Worm (Caenorhabditis elegans) whole organism, L1 larva: ENCODE data around the gene T11F9.10.

Source experiments
- Y116A8C.19 ChIP-seq: sonication (generic microtip); optimal IDR thresholded peaks from 2 replicates; lab custom pipeline; 2016; ENCODE audit warnings: missing compliant biosample characterization, missing genetic modification characterization, borderline replicate concordance
- aha-1 ChIP-seq: fragments of 150-350 bp; optimal IDR thresholded peaks from 2 replicates; lab custom pipeline; 2014; ENCODE audit warnings: missing biosample characterization, missing genetic modification characterization
- ama-1 ChIP-seq: fragments of 150-350 bp; optimal IDR thresholded peaks from 2 replicates; lab custom pipeline; 2014
- blmp-1 ChIP-seq: fragments of 150-350 bp; optimal IDR thresholded peaks from 2 replicates; lab custom pipeline; 2014; ENCODE audit warnings: missing biosample characterization, missing genetic modification characterization
- dpl-1 ChIP-seq, 3 experiments: fragments of 150-350 bp in 2 of 3; sonication (generic microtip) in 1 of 3; optimal IDR thresholded peaks; 2 replicates each; lab custom pipeline; 2014 to 2017; ENCODE audit warnings: missing biosample characterization in 3 of 3, missing genetic modification characterization in 3 of 3, missing genetic modification reagents in 3 of 3
- dsc-1 ChIP-seq: sonication (generic microtip); optimal IDR thresholded peaks from 2 replicates; lab custom pipeline; 2016; ENCODE audit warnings: mild to moderate bottlenecking, missing genetic modification characterization, missing compliant biosample characterization
- efl-1 ChIP-seq, 4 experiments: fragments of 150-350 bp; optimal IDR thresholded peaks in 3 of 4; peaks in 1 of 4; 1 replicate in 1 of 4; 2 replicates in 3 of 4; lab custom pipeline; 2014; ENCODE audit warnings: missing biosample characterization in 2 of 4, missing genetic modification characterization in 2 of 4, missing genetic modification reagents in 2 of 4
- elt-2 ChIP-seq: sonication (generic microtip); optimal IDR thresholded peaks from 2 replicates; lab custom pipeline; 2016; ENCODE audit warnings: missing genetic modification characterization, mild to moderate bottlenecking, inconsistent platforms, missing compliant biosample characterization, missing genetic modification reagents
- elt-3 ChIP-seq, 6 experiments: fragments of 150-350 bp in 1 of 6; sonication (generic microtip); optimal IDR thresholded peaks; 2 replicates each; lab custom pipeline; 2017 to 2018; ENCODE audit warnings: missing biosample characterization in 6 of 6, missing genetic modification characterization in 6 of 6, inconsistent platforms in 1 of 6
- fkh-10 ChIP-seq: sonication (generic microtip); optimal IDR thresholded peaks from 2 replicates; lab custom pipeline; 2017; ENCODE audit warnings: missing biosample characterization, missing genetic modification reagents, missing genetic modification characterization
- fos-1 ChIP-seq: fragments of 150-350 bp; optimal IDR thresholded peaks from 2 replicates; lab custom pipeline; 2014; ENCODE audit warnings: missing biosample characterization, missing genetic modification characterization
- hlh-17 ChIP-seq: fragments of 200-800 bp; sonication (Bioruptor generic); optimal IDR thresholded peaks from 2 replicates; lab custom pipeline; 2018; ENCODE audit warnings: missing genetic modification characterization, mild to moderate bottlenecking, missing compliant biosample characterization, moderate library complexity, borderline replicate concordance
- lin-14 ChIP-seq: fragments of 200-800 bp; sonication (Bioruptor generic); optimal IDR thresholded peaks from 2 replicates; lab custom pipeline; 2018; ENCODE audit warnings: mild to moderate bottlenecking, missing genetic modification characterization, moderate library complexity, missing compliant biosample characterization
- lin-35 ChIP-seq, 2 experiments: fragments of 150-350 bp; optimal IDR thresholded peaks; 2 replicates each; lab custom pipeline; 2014; ENCODE audit warnings: missing biosample characterization in 2 of 2, missing genetic modification characterization in 2 of 2, missing genetic modification reagents in 2 of 2
- mab-9 ChIP-seq: fragments of 200-800 bp; sonication (Bioruptor generic); IDR thresholded peaks from 2 replicates; pipeline ENCODE4 v1.3.6; 2022; ENCODE audit warnings: missing genetic modification reagents, missing genetic modification characterization, missing compliant biosample characterization
- mdl-1 ChIP-seq, 2 experiments: fragments of 150-350 bp; optimal IDR thresholded peaks; 2 replicates each; lab custom pipeline; 2014 to 2017; ENCODE audit warnings: missing biosample characterization in 2 of 2, missing genetic modification characterization in 2 of 2, inconsistent platforms in 1 of 2
- nhr-12 ChIP-seq: sonication (generic microtip); optimal IDR thresholded peaks from 2 replicates; lab custom pipeline; 2017; ENCODE audit warnings: missing biosample characterization, missing genetic modification characterization
- nhr-19 ChIP-seq: fragments of 200-800 bp; sonication (Bioruptor generic); conservative IDR thresholded peaks from 2 replicates; pipeline ENCODE4 v1.3.6; 2022; ENCODE audit warnings: missing genetic modification characterization, missing compliant biosample characterization
- nhr-20 ChIP-seq: sonication (generic microtip); optimal IDR thresholded peaks from 2 replicates; lab custom pipeline; 2016; ENCODE audit warnings: mild to moderate bottlenecking, missing genetic modification characterization, missing compliant biosample characterization
- nhr-237 ChIP-seq: fragments of 150-350 bp; optimal IDR thresholded peaks from 2 replicates; lab custom pipeline; 2014; ENCODE audit warnings: missing biosample characterization, missing genetic modification characterization
- nhr-71 ChIP-seq: sonication (generic microtip); optimal IDR thresholded peaks from 2 replicates; lab custom pipeline; 2016; ENCODE audit warnings: mild to moderate bottlenecking, missing genetic modification characterization, moderate library complexity, missing compliant biosample characterization
- nhr-85 ChIP-seq: sonication (generic microtip); peaks from one replicate; lab custom pipeline; 2016; ENCODE audit warnings: missing genetic modification characterization, inconsistent platforms, missing compliant biosample characterization
- nhr-90 ChIP-seq: sonication (generic microtip); optimal IDR thresholded peaks from 2 replicates; lab custom pipeline; 2016; ENCODE audit warnings: mild to moderate bottlenecking, missing genetic modification characterization, missing compliant biosample characterization; ENCODE audit not compliant: poor library complexity
- pag-3 ChIP-seq: sonication (generic microtip); optimal IDR thresholded peaks from 2 replicates; lab custom pipeline; 2017; ENCODE audit warnings: missing genetic modification characterization, mild to moderate bottlenecking, missing compliant biosample characterization, antibody characterized with exemption, borderline replicate concordance; ENCODE audit not compliant: insufficient read depth
- pqm-1 ChIP-seq: sonication (generic microtip); optimal IDR thresholded peaks from 3 replicates; lab custom pipeline; 2017; ENCODE audit warnings: missing biosample characterization, missing genetic modification characterization
- snpc-4 ChIP-seq: fragments of 150-350 bp; optimal IDR thresholded peaks from 2 replicates; lab custom pipeline; 2014; ENCODE audit warnings: missing biosample characterization, missing genetic modification characterization
- sptf-1 ChIP-seq: fragments of 150-350 bp; optimal IDR thresholded peaks from 2 replicates; lab custom pipeline; 2014; ENCODE audit warnings: missing biosample characterization, missing genetic modification characterization
- swsn-7 ChIP-seq: sonication (generic microtip); optimal IDR thresholded peaks from 2 replicates; lab custom pipeline; 2016; ENCODE audit warnings: missing genetic modification characterization, missing compliant biosample characterization
- tbx-2 ChIP-seq: sonication (generic microtip); optimal IDR thresholded peaks from 2 replicates; lab custom pipeline; 2016; ENCODE audit warnings: missing genetic modification characterization, missing compliant biosample characterization
- tlp-1 ChIP-seq: fragments of 150-350 bp; optimal IDR thresholded peaks from 2 replicates; lab custom pipeline; 2014; ENCODE audit warnings: missing biosample characterization, missing genetic modification characterization
- unc-86 ChIP-seq: sonication (generic microtip); optimal IDR thresholded peaks from 2 replicates; lab custom pipeline; 2016; ENCODE audit warnings: missing genetic modification characterization, missing compliant biosample characterization

T11F9.10 gene

ce11 chrV:11450257-11450656 lies 36.5 kb upstream of the T11F9.10 start, which contains the start of gene col-156:
Gene col-156, minus strand, starts transcription at chrV:11450357.
- TF ChIP-seq sptf-1 (tag; lab: Kevin White, UChicago) (no peak), dpl-1 (GFP tag; optimal IDR thresholded peaks at IDR 0.05; lab: Kevin White, UChicago) (no peak)

- TF ChIP-seq efl-1 (optimal IDR thresholded peaks at IDR 0.05; lab: Kevin White, UChicago) (no peak), efl-1 (GFP tag; optimal IDR thresholded peaks at IDR 0.05 in 1 of 2; lab: Kevin White, UChicago) (no peak), lin-14 (GFP tag; lab: Kevin White, UChicago) (peak; percentile 44), blmp-1 (tag; lab: Kevin White, UChicago) (no peak), pag-3 (tag; lab: Kevin White, UChicago) (no peak), nhr-237 (no peak)
Observed at ce11 chrV:11454917-11455316, 31.9 kb upstream of the T11F9.10 start.

- TF ChIP-seq nhr-12 (no peak), Y116A8C.19 (no peak), fkh-10 (GFP tag; lab: Kevin White, UChicago) (no peak), lin-14 (GFP tag; lab: Kevin White, UChicago) (peak; percentile 51), fos-1 (tag; lab: Kevin White, UChicago) (no peak)
Observed at ce11 chrV:11459255-11459654, 27.5 kb upstream of the T11F9.10 start, which contains the start of gene T11F9.1. Gene T11F9.1, plus strand, starts transcription at chrV:11459555.

- TF ChIP-seq pqm-1 (tag; lab: Kevin White, UChicago): no peak
- TF ChIP-seq pag-3 (tag; lab: Kevin White, UChicago): no peak
- no peak for TF ChIP-seq Y116A8C.19
- TF ChIP-seq dsc-1 (tag; lab: Kevin White, UChicago): no peak
- TF ChIP-seq blmp-1 (tag; lab: Kevin White, UChicago): peak; percentile 12
- no peak for TF ChIP-seq mab-9 (GFP tag; lab: Robert Waterston, UW)
- no peak for TF ChIP-seq aha-1 (tag; lab: Kevin White, UChicago)
- peak; percentile 19 for TF ChIP-seq lin-14 (GFP tag; lab: Kevin White, UChicago)
- peak; percentile 60 for TF ChIP-seq nhr-85
- TF ChIP-seq sptf-1 (tag; lab: Kevin White, UChicago): no peak
- TF ChIP-seq tlp-1 (tag; lab: Kevin White, UChicago): no peak
Observed at ce11 chrV:11462963-11463453, 23.8 kb upstream of the T11F9.10 start, which contains the start of gene zipt-16. Gene zipt-16, plus strand, starts transcription at chrV:11463013.

- TF ChIP-seq elt-2 (tag; lab: Kevin White, UChicago) (peak; percentile 93), nhr-90 (tag; lab: Kevin White, UChicago) (peak; percentile 2), elt-3 (tag; optimal IDR thresholded peaks at IDR 0.05; lab: Kevin White, UChicago) (no peak), fkh-10 (GFP tag; lab: Kevin White, UChicago) (no peak), tbx-2 (tag; lab: Kevin White, UChicago) (no peak), ama-1 (lab: Kevin White, UChicago) (no peak), unc-86 (tag; lab: Kevin White, UChicago) (no peak), lin-35 (GFP tag; optimal IDR thresholded peaks at IDR 0.05; lab: Kevin White, UChicago) (peak in 1 of 2 experiments; percentile 24), hlh-17 (GFP tag; lab: Kevin White, UChicago) (no peak), pqm-1 (tag; lab: Kevin White, UChicago) (peak; percentile 10), nhr-71 (tag; lab: Kevin White, UChicago) (no peak), nhr-20 (tag; lab: Kevin White, UChicago) (peak; percentile 38), efl-1 (optimal IDR thresholded peaks at IDR 0.05; lab: Kevin White, UChicago) (no peak), efl-1 (GFP tag; optimal IDR thresholded peaks at IDR 0.05 in 1 of 2; lab: Kevin White, UChicago) (peak in 1 of 2 experiments; percentile 78), mdl-1 (tag; optimal IDR thresholded peaks at IDR 0.05; lab: Kevin White, UChicago) (no peak), snpc-4 (tag; lab: Kevin White, UChicago) (no peak), nhr-19 (GFP tag; lab: Robert Waterston, UW) (no peak), fos-1 (tag; lab: Kevin White, UChicago) (no peak), swsn-7 (tag; lab: Kevin White, UChicago) (no peak)
- TF ChIP-seq, all 84 proteins: peak for 6
Observed at ce11 chrV:11470210-11470713, 16.5 kb upstream of the T11F9.10 start, which contains the start of gene aat-6. Gene aat-6, minus strand, starts transcription at chrV:11470663.
